Fruit fly (Drosophila melanogaster) whole organism, prepupa: ENCODE results near the gene CG42816.

ENCODE experiments used
- Blimp-1 ChIP-seq: fragments of 200-800 bp; sonication (Bioruptor generic); optimal IDR thresholded peaks from 3 replicates; lab custom pipeline; 2017; ENCODE audit warnings: missing biosample characterization, missing genetic modification characterization, mild to moderate bottlenecking, moderate library complexity, missing genetic modification reagents
- CG11294 ChIP-seq: fragments of 200-800 bp; sonication (Bioruptor generic); IDR thresholded peaks from 2 replicates; pipeline ENCODE4 v1.3.6; 2022; ENCODE audit warnings: missing biosample characterization, missing genetic modification characterization
- CG15336 ChIP-seq: fragments of 200-800 bp; sonication (Bioruptor generic); IDR thresholded peaks from 2 replicates; pipeline ENCODE4 v1.3.6; 2022; ENCODE audit warnings: missing biosample characterization, missing genetic modification characterization
- CG1621 ChIP-seq: fragments of 200-800 bp; sonication (Bioruptor generic); optimal IDR thresholded peaks from 3 replicates; lab custom pipeline; 2018; ENCODE audit warnings: missing biosample characterization, mild to moderate bottlenecking, missing genetic modification characterization
- CG16779 ChIP-seq: fragments of 200-800 bp; sonication (Bioruptor generic); optimal IDR thresholded peaks from 3 replicates; lab custom pipeline; 2017; ENCODE audit warnings: missing biosample characterization, mild to moderate bottlenecking, missing genetic modification characterization
- CG3032 ChIP-seq: fragments of 200-800 bp; optimal IDR thresholded peaks from 2 replicates; lab custom pipeline; 2019; ENCODE audit warnings: missing biosample characterization, mild to moderate bottlenecking, missing genetic modification characterization, moderate library complexity
- CG32006 ChIP-seq: fragments of 200-800 bp; sonication (Bioruptor generic); optimal IDR thresholded peaks from 3 replicates; lab custom pipeline; 2017; ENCODE audit warnings: missing biosample characterization, mild to moderate bottlenecking, missing genetic modification characterization
- CG34406 ChIP-seq: fragments of 200-800 bp; sonication (Bioruptor generic); optimal IDR thresholded peaks from 3 replicates; lab custom pipeline; 2016; ENCODE audit warnings: missing biosample characterization, missing genetic modification characterization
- CG3919 ChIP-seq: fragments of 200-800 bp; sonication (Bioruptor generic); optimal IDR thresholded peaks from 3 replicates; lab custom pipeline; 2016; ENCODE audit warnings: missing biosample characterization, missing genetic modification characterization
- CG6163 ChIP-seq: fragments of 200-800 bp; sonication (Bioruptor generic); IDR thresholded peaks from 3 replicates; pipeline ENCODE4 v1.3.6; 2022; ENCODE audit warnings: missing biosample characterization, missing genetic modification characterization
- CG6276 ChIP-seq: fragments of 200-800 bp; sonication (Bioruptor generic); optimal IDR thresholded peaks from 2 replicates; lab custom pipeline; 2017; ENCODE audit warnings: missing biosample characterization, mild to moderate bottlenecking, missing genetic modification characterization
- CG7368 ChIP-seq: fragments of 200-800 bp; sonication (Bioruptor generic); optimal IDR thresholded peaks from 3 replicates; lab custom pipeline; 2016; ENCODE audit warnings: missing biosample characterization, missing genetic modification characterization
- CG8319 ChIP-seq: fragments of 200-800 bp; sonication (Bioruptor generic); optimal IDR thresholded peaks from 3 replicates; lab custom pipeline; 2016; ENCODE audit warnings: missing biosample characterization, missing genetic modification characterization
- CG8632 ChIP-seq: fragments of 200-800 bp; sonication (Bioruptor generic); optimal IDR thresholded peaks from 3 replicates; lab custom pipeline; 2016; ENCODE audit warnings: missing biosample characterization, missing genetic modification characterization
- Eip75B ChIP-seq: fragments of 200-800 bp; sonication (Bioruptor generic); optimal IDR thresholded peaks from 3 replicates; lab custom pipeline; 2016; ENCODE audit warnings: missing biosample characterization, missing genetic modification characterization
- Eip78C ChIP-seq: fragments of 200-800 bp; sonication (Bioruptor generic); peaks from one replicate; lab custom pipeline; 2016; ENCODE audit warnings: missing biosample characterization, missing genetic modification characterization
- Ets21C ChIP-seq: fragments of 200-800 bp; sonication (Bioruptor generic); optimal IDR thresholded peaks from 3 replicates; lab custom pipeline; 2016; ENCODE audit warnings: missing biosample characterization, missing genetic modification characterization
- Gug ChIP-seq: fragments of 200-800 bp; sonication (Bioruptor generic); IDR thresholded peaks from 2 replicates; pipeline ENCODE4 v1.3.6; 2022; ENCODE audit warnings: missing biosample characterization, missing genetic modification characterization
- Hr39 ChIP-seq: fragments of 200-800 bp; sonication (Bioruptor generic); optimal IDR thresholded peaks from 2 replicates; lab custom pipeline; 2016; ENCODE audit warnings: missing biosample characterization, missing genetic modification characterization
- Hr4 ChIP-seq: fragments of 200-800 bp; sonication (Bioruptor generic); optimal IDR thresholded peaks from 3 replicates; lab custom pipeline; 2016; ENCODE audit warnings: missing biosample characterization, missing genetic modification characterization
- Lpt ChIP-seq: fragments of 200-800 bp; sonication (Bioruptor generic); optimal IDR thresholded peaks from 3 replicates; lab custom pipeline; 2016; ENCODE audit warnings: missing biosample characterization, missing genetic modification characterization
- Met ChIP-seq: fragments of 200-800 bp; sonication (Bioruptor generic); optimal IDR thresholded peaks from 3 replicates; lab custom pipeline; 2016; ENCODE audit warnings: missing biosample characterization, missing genetic modification characterization
- OdsH ChIP-seq: fragments of 200-800 bp; sonication (Bioruptor generic); optimal IDR thresholded peaks from 3 replicates; lab custom pipeline; 2016; ENCODE audit warnings: missing biosample characterization, missing genetic modification characterization
- Sox102F ChIP-seq: fragments of 200-800 bp; sonication (Bioruptor generic); optimal IDR thresholded peaks from 2 replicates; lab custom pipeline; 2016; ENCODE audit warnings: missing biosample characterization, mild to moderate bottlenecking, missing genetic modification characterization
- Sox14 ChIP-seq: fragments of 200-800 bp; sonication (Bioruptor generic); optimal IDR thresholded peaks from 3 replicates; lab custom pipeline; 2016; ENCODE audit warnings: missing biosample characterization, missing genetic modification characterization
- Sox15 ChIP-seq: fragments of 200-800 bp; sonication (Bioruptor generic); optimal IDR thresholded peaks from 3 replicates; lab custom pipeline; 2016; ENCODE audit warnings: missing biosample characterization, missing genetic modification characterization
- achi ChIP-seq: fragments of 200-800 bp; sonication (Bioruptor generic); optimal IDR thresholded peaks from 3 replicates; lab custom pipeline; 2016; ENCODE audit warnings: missing biosample characterization, missing genetic modification characterization
- cyc ChIP-seq: fragments of 200-800 bp; sonication (Bioruptor generic); optimal IDR thresholded peaks from 3 replicates; lab custom pipeline; 2016; ENCODE audit warnings: missing biosample characterization, missing genetic modification characterization
- dsx ChIP-seq: fragments of 200-800 bp; optimal IDR thresholded peaks from 3 replicates; lab custom pipeline; 2019; ENCODE audit warnings: missing biosample characterization, mild to moderate bottlenecking, missing genetic modification characterization, moderate library complexity; ENCODE audit not compliant: poor library complexity, severe bottlenecking
- eg ChIP-seq: fragments of 200-800 bp; sonication (Bioruptor generic); IDR thresholded peaks from 3 replicates; pipeline ENCODE4 v1.3.6; 2022; ENCODE audit warnings: missing biosample characterization, missing genetic modification characterization
- esn ChIP-seq: fragments of 200-800 bp; sonication (Bioruptor generic); optimal IDR thresholded peaks from 2 replicates; lab custom pipeline; 2016; ENCODE audit warnings: missing biosample characterization, mild to moderate bottlenecking, missing genetic modification characterization, moderate library complexity
- fd85E ChIP-seq: fragments of 200-800 bp; sonication (Bioruptor generic); optimal IDR thresholded peaks from 3 replicates; lab custom pipeline; 2016; ENCODE audit warnings: missing biosample characterization, missing genetic modification characterization
- net ChIP-seq: fragments of 200-800 bp; sonication (Bioruptor generic); optimal IDR thresholded peaks from 3 replicates; lab custom pipeline; 2016; ENCODE audit warnings: missing biosample characterization, missing genetic modification characterization
- pdm3 ChIP-seq: fragments of 200-800 bp; sonication (Bioruptor generic); optimal IDR thresholded peaks from 3 replicates; lab custom pipeline; 2016; ENCODE audit warnings: missing biosample characterization, missing genetic modification characterization
- salr ChIP-seq, 2 experiments: fragments of 200-800 bp; sonication (Bioruptor generic); optimal IDR thresholded peaks; 3 replicates each; lab custom pipeline; 2016 to 2018; ENCODE audit warnings: missing biosample characterization in 2 of 2, missing genetic modification characterization in 2 of 2, mild to moderate bottlenecking in 1 of 2
- ss ChIP-seq, 2 experiments: fragments of 200-800 bp; sonication (Bioruptor generic); optimal IDR thresholded peaks; 2 replicates in 1 of 2; 3 replicates in 1 of 2; lab custom pipeline; 2017 to 2018; ENCODE audit warnings: mild to moderate bottlenecking in 2 of 2, missing biosample characterization in 2 of 2, missing genetic modification characterization in 2 of 2, moderate library complexity in 1 of 2
- svp ChIP-seq: fragments of 200-800 bp; sonication (Bioruptor generic); peaks from one replicate; lab custom pipeline; 2016; ENCODE audit warnings: missing biosample characterization, missing genetic modification characterization
- vri ChIP-seq: fragments of 200-800 bp; sonication (Bioruptor generic); optimal IDR thresholded peaks from 3 replicates; lab custom pipeline; 2016; ENCODE audit warnings: missing biosample characterization, mild to moderate bottlenecking, missing genetic modification characterization

The CG42816 gene

DNA sequence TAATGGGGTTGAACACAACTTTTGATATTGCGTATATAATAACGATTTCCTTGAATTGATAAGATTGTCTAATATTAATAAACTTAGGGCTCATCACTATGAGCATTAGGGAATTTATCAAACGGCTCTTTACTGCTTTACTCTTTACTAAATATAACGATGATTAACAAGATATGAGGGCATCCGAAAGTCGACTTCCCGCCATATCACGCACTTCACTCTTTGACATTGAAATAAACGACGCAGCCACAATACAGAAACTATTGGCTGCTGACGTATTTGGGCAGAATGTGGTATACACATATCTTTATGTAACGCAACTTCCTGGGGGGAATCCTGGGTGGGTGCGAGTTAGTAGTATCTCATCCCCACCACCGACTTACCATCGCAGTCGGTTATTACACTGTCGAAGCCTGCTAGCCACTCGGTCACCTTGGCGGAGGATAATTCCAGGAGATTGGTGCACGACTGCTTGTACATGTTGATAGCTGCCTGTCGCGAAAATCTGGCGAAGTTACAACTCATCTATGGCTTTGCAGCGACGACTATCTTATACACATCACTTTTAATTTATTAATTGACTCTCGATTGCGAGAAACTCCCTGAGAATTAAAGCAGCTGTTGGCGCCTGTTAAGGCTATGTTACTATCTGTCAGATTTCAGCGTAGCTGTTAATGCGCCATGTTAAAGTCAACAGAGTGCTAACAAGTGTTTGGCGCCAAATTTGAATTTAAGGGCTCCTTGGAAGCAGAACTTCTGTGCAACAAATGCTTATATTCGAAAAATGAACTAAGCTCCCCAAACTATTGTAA lies 45.7 kb upstream of the CG42816 start, which contains the start of gene CG5567:
Gene CG5567 (minus strand): TSS at position 653 of the 812 bp plus-strand sequence.
- TF ChIP-seq eg (GFP tag; lab: Robert Waterston, UW) (peak; percentile 33; the same call in 1 of the 3 replicates), OdsH (GFP tag; lab: Kevin White, UChicago) (no peak), Eip78C (GFP tag; lab: Kevin White, UChicago) (peak; percentile 56), svp (GFP tag; lab: Kevin White, UChicago) (peak; percentile 72), Ets21C (GFP tag; lab: Kevin White, UChicago) (no peak), achi (GFP tag; lab: Kevin White, UChicago) (peak; percentile 98), esn (GFP tag; lab: Kevin White, UChicago) (peak; percentile 16), CG11294 (GFP tag; lab: Robert Waterston, UW) (no peak), CG8319 (GFP tag; lab: Kevin White, UChicago) (no peak), CG32006 (peak; percentile 28), Blimp-1 (GFP tag; lab: Kevin White, UChicago) (no peak), CG3032 (peak; percentile 74), Sox14 (peak; percentile 14)

DNA sequence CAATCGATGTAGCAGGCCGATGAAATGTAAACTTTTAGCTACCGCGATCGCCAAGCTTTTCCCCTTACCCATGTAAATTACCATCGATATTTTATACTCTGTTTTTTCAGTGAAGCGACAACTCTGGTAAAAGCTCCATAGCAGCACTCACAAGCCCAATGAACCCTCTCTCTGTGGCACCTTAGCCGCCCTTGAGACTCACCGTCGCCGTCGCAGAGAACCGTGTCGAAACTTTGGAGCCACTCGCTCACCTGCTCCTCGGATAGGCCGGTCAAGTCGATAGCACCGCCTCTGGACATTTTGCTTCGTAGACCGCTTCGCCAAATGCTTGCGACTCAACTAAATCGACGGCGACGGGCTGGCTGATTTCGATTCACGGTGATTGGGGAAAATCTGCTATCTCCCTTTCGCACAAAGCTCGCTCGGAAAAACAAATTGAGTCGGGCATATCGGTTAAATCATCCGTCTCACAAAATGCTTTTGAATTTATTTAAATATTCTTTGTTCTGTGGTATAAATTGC lies 43.8 kb upstream of the CG42816 start, which contains the start of gene CG5577:
Gene CG5577 (minus strand): TSS at position 343 of the 522 bp plus-strand sequence.
- TF ChIP-seq Sox14: peak; percentile 32
- TF ChIP-seq svp (GFP tag; lab: Kevin White, UChicago): peak; percentile 95
- peak; percentile 6; the same call in 1 of the 3 replicates for TF ChIP-seq eg (GFP tag; lab: Robert Waterston, UW)
- TF ChIP-seq CG1621 (tag; lab: Kevin White, UChicago): no peak
- TF ChIP-seq Hr39 (GFP tag; lab: Kevin White, UChicago): no peak
- TF ChIP-seq Sox15: no peak
- TF ChIP-seq CG32006: no peak
- peak; percentile 3 for TF ChIP-seq CG34406 (GFP tag; lab: Kevin White, UChicago)
- TF ChIP-seq Hr4 (GFP tag; lab: Kevin White, UChicago): peak; percentile 13
- TF ChIP-seq cyc (GFP tag; lab: Kevin White, UChicago): no peak
- peak; percentile 18 for TF ChIP-seq CG3919 (GFP tag; lab: Kevin White, UChicago)
- TF ChIP-seq CG8632 (GFP tag; lab: Kevin White, UChicago): peak; percentile 8
- TF ChIP-seq vri (GFP tag; lab: Kevin White, UChicago): peak; percentile 42
- no peak for TF ChIP-seq salr (GFP tag; optimal IDR thresholded peaks at IDR 0.05; lab: Kevin White, UChicago)
- TF ChIP-seq pdm3 (GFP tag; lab: Kevin White, UChicago): peak; percentile 13
- peak; percentile 8 for TF ChIP-seq CG16779 (tag; lab: Kevin White, UChicago)
- TF ChIP-seq Sox102F (GFP tag; lab: Kevin White, UChicago): peak; percentile 48
- TF ChIP-seq CG3032: no peak
- peak; percentile 63 for TF ChIP-seq Eip78C (GFP tag; lab: Kevin White, UChicago)
- no peak for TF ChIP-seq Gug
- TF ChIP-seq Lpt (GFP tag; lab: Kevin White, UChicago): no peak
- TF ChIP-seq Met (GFP tag; lab: Kevin White, UChicago): peak; percentile 29
- TF ChIP-seq CG6163 (GFP tag; lab: Robert Waterston, UW): no peak; the same call in 1 of the 3 replicates
- TF ChIP-seq Blimp-1 (GFP tag; lab: Kevin White, UChicago): no peak

DNA sequence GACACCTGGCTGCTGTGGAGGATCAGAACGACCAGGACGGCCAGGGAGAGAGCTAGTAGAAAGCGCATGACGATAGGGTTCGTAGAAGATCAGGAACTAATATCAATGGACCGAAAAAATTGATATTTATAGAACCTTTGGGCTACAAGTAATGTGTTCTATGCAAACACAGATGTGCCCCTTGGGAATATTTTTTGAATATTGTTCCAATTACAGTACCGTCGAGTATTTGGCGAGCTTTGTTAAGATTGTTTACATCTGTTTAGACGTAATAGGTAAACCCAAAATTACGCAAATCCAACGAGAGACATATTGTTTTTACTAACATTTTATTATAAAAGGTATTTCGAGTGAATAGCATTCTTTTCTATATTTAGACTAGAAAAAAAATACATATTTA lies 37.7 kb upstream of the CG42816 start, which contains the start of gene CG32189:
Gene CG32189 (minus strand): TSS at position 101 of the 400 bp plus-strand sequence.
- TF ChIP-seq CG6276 (GFP tag; lab: Kevin White, UChicago): no peak
- no peak for TF ChIP-seq fd85E
- no peak for TF ChIP-seq CG11294 (GFP tag; lab: Robert Waterston, UW)
- TF ChIP-seq net: no peak
- no peak for TF ChIP-seq Sox102F (GFP tag; lab: Kevin White, UChicago)
- no peak for TF ChIP-seq dsx (GFP tag; lab: Kevin White, UChicago)
- TF ChIP-seq vri (GFP tag; lab: Kevin White, UChicago): no peak
- TF ChIP-seq salr (GFP tag; optimal IDR thresholded peaks at IDR 0.05; lab: Kevin White, UChicago): no peak
- TF ChIP-seq CG7368 (GFP tag; lab: Kevin White, UChicago): no peak
- TF ChIP-seq CG32006: no peak
- no peak for TF ChIP-seq Hr39 (GFP tag; lab: Kevin White, UChicago)
- no peak for TF ChIP-seq ss (GFP tag; optimal IDR thresholded peaks at IDR 0.05; lab: Kevin White, UChicago)
- no peak for TF ChIP-seq Eip78C (GFP tag; lab: Kevin White, UChicago)
- no peak for TF ChIP-seq CG6163 (GFP tag; lab: Robert Waterston, UW)
- TF ChIP-seq Eip75B (GFP tag; lab: Kevin White, UChicago): no peak
- no peak for TF ChIP-seq eg (GFP tag; lab: Robert Waterston, UW)
- no peak for TF ChIP-seq Blimp-1 (GFP tag; lab: Kevin White, UChicago)
- no peak for TF ChIP-seq CG1621 (tag; lab: Kevin White, UChicago)
- TF ChIP-seq CG15336 (GFP tag; lab: Robert Waterston, UW): no peak
